Worm (Caenorhabditis elegans): Measurements from ENCODE around the gene F48G7.13.

ce11 chrV:642750-643149 lies 27.4 kb downstream of the F48G7.13 start, which contains the start of gene nhr-190:
- no peak for TF ChIP-seq nhr-12 (tag; optimal IDR thresholded peaks at IDR 0.05)
- TF ChIP-seq lin-13 (tag; optimal IDR thresholded peaks at IDR 0.05) = no peak
- peak; percentile 41 for TF ChIP-seq ces-1 (GFP tag; optimal IDR thresholded peaks at IDR 0.05)
- no peak for TF ChIP-seq tbx-8 (GFP tag; optimal IDR thresholded peaks at IDR 0.05)

Data from whole organism, mixed stage, embryonic.